Worm (Caenorhabditis elegans): ENCODE results near the gene C44B7.11.

ce11 chrII:6851938-6852337, 45.4 kb downstream of the C44B7.11 start, which contains the start of gene C04A2.15:
- no peak for TF ChIP-seq gmeb-1 (tag; optimal IDR thresholded peaks at IDR 0.05)
- no peak for TF ChIP-seq egl-27 (tag; optimal IDR thresholded peaks at IDR 0.05)
- TF ChIP-seq F13H6.1 (tag; optimal IDR thresholded peaks at IDR 0.05): peak; percentile 42
- no peak for TF ChIP-seq peb-1 (tag; optimal IDR thresholded peaks at IDR 0.05)
- TF ChIP-seq lsy-2 (tag; optimal IDR thresholded peaks at IDR 0.05): no peak
